Worm (Caenorhabditis elegans) whole organism, L4 larva: ENCODE results near the gene Y54G2A.72.

Source experiments
- F44E2.7 ChIP-seq: fragments of 200-800 bp; sonication (Bioruptor generic); IDR thresholded peaks from 2 replicates; pipeline ENCODE4 v2.1.2; 2022; ENCODE audit warnings: missing genetic modification characterization, missing compliant biosample characterization
- T20F7.1 ChIP-seq: fragments of 200-800 bp; sonication (Bioruptor generic); optimal IDR thresholded peaks from 2 replicates; lab custom pipeline; 2018; ENCODE audit warnings: mild to moderate bottlenecking, missing genetic modification characterization, missing compliant biosample characterization
- aha-1 ChIP-seq: fragments of 150-350 bp; peaks from one replicate; lab custom pipeline; 2014; ENCODE audit warnings: missing biosample characterization, missing genetic modification characterization
- aly-2 ChIP-seq: sonication (generic microtip); optimal IDR thresholded peaks from 2 replicates; lab custom pipeline; 2018; ENCODE audit warnings: missing biosample characterization, missing genetic modification characterization
- arid-1 ChIP-seq: fragments of 200-800 bp; sonication (Bioruptor generic); conservative IDR thresholded peaks from 2 replicates; pipeline ENCODE4 v1.3.6; 2022; ENCODE audit warnings: missing genetic modification reagents, missing genetic modification characterization, missing compliant biosample characterization
- ces-1 ChIP-seq: fragments of 150-350 bp; sonication (generic microtip); optimal IDR thresholded peaks from 4 replicates; lab custom pipeline; 2014; ENCODE audit warnings: missing biosample characterization, missing genetic modification reagents, missing genetic modification characterization
- cey-2 ChIP-seq: sonication (generic microtip); optimal IDR thresholded peaks from 3 replicates; lab custom pipeline; 2017; ENCODE audit warnings: missing genetic modification characterization, mild to moderate bottlenecking, missing compliant biosample characterization, antibody characterized with exemption, borderline replicate concordance; ENCODE audit not compliant: insufficient read depth
- ctbp-1 ChIP-seq: fragments of 200-800 bp; sonication (Bioruptor generic); IDR thresholded peaks from 2 replicates; pipeline ENCODE4 v1.3.6; 2022; ENCODE audit warnings: missing genetic modification reagents, missing genetic modification characterization, missing compliant biosample characterization
- daf-16 ChIP-seq, 3 experiments: sonication (generic microtip); optimal IDR thresholded peaks; 2 replicates each; lab custom pipeline; 2016 to 2017; ENCODE audit warnings: missing genetic modification characterization in 3 of 3, missing genetic modification reagents in 3 of 3, mild to moderate bottlenecking in 2 of 3, missing compliant biosample characterization in 2 of 3, missing biosample characterization in 1 of 3, moderate library complexity in 1 of 3
- daf-8 ChIP-seq: fragments of 200-800 bp; sonication (Bioruptor generic); IDR thresholded peaks from 2 replicates; pipeline ENCODE4 v1.3.6; 2022; ENCODE audit warnings: missing genetic modification characterization, missing compliant biosample characterization
- dmd-6 ChIP-seq: fragments of 200-800 bp; sonication (Bioruptor generic); IDR thresholded peaks from 2 replicates; pipeline ENCODE4 v1.3.6; 2022; ENCODE audit warnings: missing genetic modification reagents, missing genetic modification characterization, missing compliant biosample characterization
- dpl-1 ChIP-seq: fragments of 150-350 bp; optimal IDR thresholded peaks from 2 replicates; lab custom pipeline; 2014; ENCODE audit warnings: missing biosample characterization, missing genetic modification reagents, missing genetic modification characterization
- dve-1 ChIP-seq: sonication (generic microtip); optimal IDR thresholded peaks from 2 replicates; lab custom pipeline; 2017; ENCODE audit warnings: antibody characterized with exemption, mild to moderate bottlenecking, missing genetic modification characterization, missing compliant biosample characterization; ENCODE audit not compliant: insufficient read depth
- egl-27 ChIP-seq: sonication (generic microtip); optimal IDR thresholded peaks from 3 replicates; lab custom pipeline; 2017; ENCODE audit warnings: missing biosample characterization, missing genetic modification reagents, missing genetic modification characterization
- egl-43 ChIP-seq: fragments of 200-800 bp; sonication (Bioruptor generic); IDR thresholded peaks from 2 replicates; pipeline ENCODE4 v1.3.6; 2022; ENCODE audit warnings: missing genetic modification reagents, missing genetic modification characterization, missing compliant biosample characterization
- fkh-10 ChIP-seq: fragments of 150-350 bp; optimal IDR thresholded peaks from 2 replicates; lab custom pipeline; 2014; ENCODE audit warnings: missing biosample characterization, missing genetic modification reagents, missing genetic modification characterization
- gei-8 ChIP-seq: fragments of 200-800 bp; sonication (Bioruptor generic); optimal IDR thresholded peaks from 2 replicates; lab custom pipeline; 2018; ENCODE audit warnings: mild to moderate bottlenecking, missing genetic modification characterization, missing compliant biosample characterization
- hif-1 ChIP-seq, 2 experiments: sonication (generic microtip); optimal IDR thresholded peaks; 2 replicates each; lab custom pipeline; 2016 to 2017; ENCODE audit warnings: missing compliant biosample characterization in 2 of 2, missing genetic modification characterization in 2 of 2, missing genetic modification reagents in 2 of 2, missing genotype in 2 of 2, mild to moderate bottlenecking in 1 of 2
- hlh-11 ChIP-seq: fragments of 200-800 bp; sonication (Bioruptor generic); optimal IDR thresholded peaks from 2 replicates; lab custom pipeline; 2018; ENCODE audit warnings: mild to moderate bottlenecking, missing genetic modification characterization, missing compliant biosample characterization
- hlh-30 ChIP-seq: sonication (generic microtip); optimal IDR thresholded peaks from 2 replicates; lab custom pipeline; 2017; ENCODE audit warnings: antibody characterized with exemption, mild to moderate bottlenecking, missing genetic modification characterization, missing compliant biosample characterization; ENCODE audit not compliant: insufficient read depth
- hmg-1.1 ChIP-seq: fragments of 200-800 bp; sonication (Bioruptor generic); IDR thresholded peaks from 2 replicates; pipeline ENCODE4 v1.3.6; 2022; ENCODE audit warnings: missing genetic modification reagents, missing genetic modification characterization, missing compliant biosample characterization
- lim-7 ChIP-seq: fragments of 200-800 bp; sonication (Bioruptor generic); IDR thresholded peaks from 2 replicates; pipeline ENCODE4 v1.3.6; 2022; ENCODE audit warnings: missing genetic modification characterization, missing compliant biosample characterization
- lin-1 ChIP-seq: fragments of 200-800 bp; sonication (Bioruptor generic); IDR thresholded peaks from 2 replicates; pipeline ENCODE4 v1.3.6; 2022; ENCODE audit warnings: missing genetic modification reagents, missing genetic modification characterization, missing compliant biosample characterization
- mdl-1 ChIP-seq, 2 experiments: fragments of 150-350 bp in 1 of 2; sonication (generic microtip) in 1 of 2; optimal IDR thresholded peaks; 2 replicates each; lab custom pipeline; 2014 to 2017; ENCODE audit warnings: missing biosample characterization in 2 of 2, missing genetic modification characterization in 2 of 2
- mep-1 ChIP-seq: fragments of 150-350 bp; sonication (generic microtip); optimal IDR thresholded peaks from 3 replicates; lab custom pipeline; 2014; ENCODE audit warnings: missing biosample characterization, missing genetic modification characterization
- mes-2 ChIP-seq: sonication (generic microtip); optimal IDR thresholded peaks from 2 replicates; lab custom pipeline; 2016; ENCODE audit warnings: missing genotype, mild to moderate bottlenecking, missing genetic modification characterization, missing compliant biosample characterization; ENCODE audit not compliant: poor library complexity, severe bottlenecking
- nhr-11 ChIP-seq: fragments of 150-350 bp; optimal IDR thresholded peaks from 2 replicates; lab custom pipeline; 2014; ENCODE audit warnings: missing biosample characterization, missing genetic modification characterization
- nhr-28 ChIP-seq: fragments of 150-350 bp; optimal IDR thresholded peaks from 2 replicates; lab custom pipeline; 2014; ENCODE audit warnings: missing biosample characterization, missing genetic modification characterization
- nhr-76 ChIP-seq: fragments of 150-350 bp; optimal IDR thresholded peaks from 2 replicates; lab custom pipeline; 2014; ENCODE audit warnings: missing biosample characterization, missing genetic modification characterization
- pha-4 ChIP-seq, 2 experiments: fragments of 150-350 bp in 1 of 2; fragments of 200-800 bp in 1 of 2; sonication (Bioruptor generic) in 1 of 2; IDR thresholded peaks in 1 of 2; optimal IDR thresholded peaks in 1 of 2; 2 replicates each; pipeline versions ENCODE4 v1.3.6 to Lab custom; 2014 to 2022; ENCODE audit warnings: missing genetic modification characterization in 2 of 2, missing genetic modification reagents in 2 of 2, missing biosample characterization in 1 of 2, missing compliant biosample characterization in 1 of 2
- rbr-2 ChIP-seq: sonication (generic microtip); optimal IDR thresholded peaks from 2 replicates; lab custom pipeline; 2016; ENCODE audit warnings: missing genotype, missing genetic modification characterization, missing compliant biosample characterization
- set-16 ChIP-seq: fragments of 200-800 bp; sonication (Bioruptor generic); IDR thresholded peaks from 2 replicates; pipeline ENCODE4 v1.3.6; 2022; ENCODE audit warnings: missing genetic modification reagents, missing genetic modification characterization, missing compliant biosample characterization
- spr-3 ChIP-seq: fragments of 200-800 bp; sonication (Bioruptor generic); optimal IDR thresholded peaks from 2 replicates; lab custom pipeline; 2018; ENCODE audit warnings: mild to moderate bottlenecking, missing genetic modification characterization, missing compliant biosample characterization
- tra-1 ChIP-seq: fragments of 200-800 bp; sonication (Bioruptor generic); IDR thresholded peaks from 2 replicates; pipeline ENCODE4 v1.3.6; 2022; ENCODE audit warnings: missing genetic modification reagents, missing genetic modification characterization, missing compliant biosample characterization
- unc-62 ChIP-seq, 3 experiments: fragments of 150-350 bp in 1 of 3; sonication (generic microtip); optimal IDR thresholded peaks in 2 of 3; peaks in 1 of 3; 1 replicate in 1 of 3; 2 replicates in 2 of 3; lab custom pipeline; 2014 to 2017; ENCODE audit warnings: missing biosample characterization in 3 of 3, missing genetic modification characterization in 3 of 3, missing genetic modification reagents in 3 of 3, missing genotype in 1 of 3
- zfp-3 ChIP-seq: fragments of 200-800 bp; sonication (Bioruptor generic); conservative IDR thresholded peaks from 2 replicates; pipeline ENCODE4 v1.3.6; 2022; ENCODE audit warnings: missing genetic modification reagents, missing genetic modification characterization, missing compliant biosample characterization
- ztf-7 ChIP-seq: fragments of 150-350 bp; optimal IDR thresholded peaks from 2 replicates; lab custom pipeline; 2014; ENCODE audit warnings: missing biosample characterization, missing genetic modification characterization

The Y54G2A.72 gene

DNA sequence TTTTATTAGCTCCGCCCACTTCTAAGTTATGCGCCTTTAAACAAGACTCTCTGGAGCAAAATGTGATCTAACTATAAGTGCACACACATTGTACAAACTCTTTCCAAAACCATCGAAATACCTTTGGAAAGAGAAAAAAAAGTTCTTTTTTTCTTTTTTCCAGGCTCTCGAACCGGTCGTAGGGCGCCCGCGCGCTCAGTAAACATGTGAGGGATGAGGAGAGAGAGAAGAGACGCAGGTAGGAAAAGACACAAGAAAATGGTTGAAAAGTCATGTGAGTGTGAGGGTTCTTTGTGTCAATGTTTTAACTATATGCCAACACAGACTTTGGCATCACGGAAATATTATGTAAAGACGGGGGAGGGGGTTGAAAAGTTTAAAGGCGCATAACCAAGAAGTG is 3.4 kb upstream of the Y54G2A.72 start (continued):
- TF ChIP-seq tra-1 (GFP tag; lab: Robert Waterston, UW) (no peak), T20F7.1 (GFP tag; lab: Kevin White, UChicago) (peak; percentile 9), aly-2 (tag; lab: Kevin White, UChicago) (no peak), spr-3 (GFP tag; lab: Kevin White, UChicago) (no peak), egl-27 (tag; lab: Kevin White, UChicago) (no peak), daf-8 (GFP tag; lab: Robert Waterston, UW) (no peak), nhr-28 (tag; lab: Kevin White, UChicago) (peak; percentile 94), ztf-7 (tag; lab: Kevin White, UChicago) (no peak), egl-43 (peak; percentile 57; the same call in 1 of the 2 replicates), ces-1 (GFP tag; lab: Kevin White, UChicago) (no peak), aha-1 (tag; lab: Kevin White, UChicago) (peak; percentile 98), arid-1 (GFP tag; lab: Robert Waterston, UW) (peak; percentile 46; the same call in 1 of the 2 replicates), zfp-3 (GFP tag; lab: Robert Waterston, UW) (no peak; the same call in 1 of the 2 replicates)

DNA sequence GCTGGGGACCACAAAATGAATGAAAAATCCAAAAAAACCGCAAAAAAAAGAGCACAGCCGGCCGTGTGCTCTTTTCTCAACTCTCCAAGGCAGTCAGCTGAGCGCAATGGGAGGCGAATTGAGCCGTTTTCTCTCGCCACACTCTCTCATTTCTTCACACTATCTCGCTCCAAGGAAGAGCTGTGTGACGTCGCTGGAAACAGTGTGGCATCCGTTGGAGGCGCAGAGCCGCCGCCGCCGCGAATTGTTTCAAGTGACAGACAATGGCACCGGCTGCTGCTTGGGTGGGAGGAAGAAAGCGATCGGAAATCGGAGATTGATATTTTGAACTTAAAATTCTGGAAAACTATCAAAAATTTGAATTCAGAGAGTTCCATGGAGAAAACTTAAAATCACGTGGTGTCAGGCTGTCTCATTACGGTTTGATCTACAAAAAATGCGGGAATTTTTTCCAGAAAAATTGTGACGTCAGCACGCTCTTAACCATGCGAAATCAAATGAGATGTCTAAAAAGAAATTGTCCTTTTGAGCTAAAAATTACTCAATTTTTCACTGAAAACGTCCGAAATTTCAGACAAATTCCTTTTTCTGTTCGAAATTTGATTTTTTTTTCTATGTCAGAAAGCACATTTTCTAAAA is 1.8 kb upstream of the Y54G2A.72 start:
- TF ChIP-seq F44E2.7 (GFP tag; lab: Robert Waterston, UW) (no peak), hlh-11 (tag; lab: Kevin White, UChicago) (peak; percentile 89), egl-43 (peak; percentile 70; the same call in 1 of the 2 replicates), pha-4 (GFP tag; IDR thresholded peaks at IDR 0.05; lab: Robert Waterston, UW) (peak; percentile 37; the same call in 1 of the 2 replicates), pha-4 (tag; optimal IDR thresholded peaks at IDR 0.05; lab: Kevin White, UChicago) (no peak), dpl-1 (no peak), aha-1 (tag; lab: Kevin White, UChicago) (peak; percentile 92), aly-2 (tag; lab: Kevin White, UChicago) (no peak), ctbp-1 (GFP tag; lab: Robert Waterston, UW) (peak; percentile 58; the same call in 1 of the 2 replicates), lim-7 (GFP tag; lab: Robert Waterston, UW) (0 out of 2 replicates have a peak, but pooled peaks have one; percentile 32), nhr-11 (tag; lab: Kevin White, UChicago) (peak; percentile 22), dmd-6 (GFP tag; lab: Robert Waterston, UW) (0 out of 2 replicates have a peak, but pooled peaks have one; percentile 15), tra-1 (GFP tag; lab: Robert Waterston, UW) (peak; percentile 52; the same call in 1 of the 2 replicates), lin-1 (GFP tag; lab: Robert Waterston, UW) (0 out of 2 replicates have a peak, but pooled peaks have one; percentile 42), nhr-76 (tag; lab: Kevin White, UChicago) (no peak), daf-16 (GFP tag; optimal IDR thresholded peaks at IDR 0.05; lab: Kevin White, UChicago) (peak in 1 of 2 experiments; percentile 0), daf-16 (tag; optimal IDR thresholded peaks at IDR 0.05; lab: Kevin White, UChicago) (no peak), dve-1 (tag; lab: Kevin White, UChicago) (peak; percentile 7), gei-8 (GFP tag; lab: Kevin White, UChicago) (no peak), mes-2 (tag; lab: Kevin White, UChicago) (peak; percentile 36), hlh-30 (tag; lab: Kevin White, UChicago) (peak; percentile 78), mdl-1 (tag; optimal IDR thresholded peaks at IDR 0.05; lab: Kevin White, UChicago) (no peak), rbr-2 (peak; percentile 45), cey-2 (tag; lab: Kevin White, UChicago) (no peak), set-16 (GFP tag; lab: Robert Waterston, UW) (peak; percentile 80), hif-1 (tag; optimal IDR thresholded peaks at IDR 0.05; lab: Kevin White, UChicago) (peak in 1 of 2 experiments; percentile 29), fkh-10 (GFP tag; lab: Kevin White, UChicago) (peak; percentile 5), hmg-1.1 (peak; percentile 74), unc-62 (GFP tag; optimal IDR thresholded peaks at IDR 0.05 in 1 of 2; lab: Kevin White, UChicago) (peak in 1 of 2 experiments; percentile 96), unc-62 (tag; optimal IDR thresholded peaks at IDR 0.05; lab: Kevin White, UChicago) (no peak), mep-1 (tag; lab: Kevin White, UChicago) (peak; percentile 3)
